Fruit fly (Drosophila melanogaster) whole organism, adult: ENCODE measurements around the gene cue.

Source experiments
- CG11617 ChIP-seq: fragments of 200-800 bp; sonication (Bioruptor generic); optimal IDR thresholded peaks from 2 replicates; lab custom pipeline; 2017; ENCODE audit warnings: mild to moderate bottlenecking, missing biosample characterization, missing genetic modification reagents, missing genetic modification characterization
- CG12768 ChIP-seq: fragments of 200-800 bp; sonication (Bioruptor generic); optimal IDR thresholded peaks from 2 replicates; lab custom pipeline; 2017; ENCODE audit warnings: missing biosample characterization, missing genetic modification characterization, mild to moderate bottlenecking, moderate library complexity, missing genetic modification reagents
- CG14711 ChIP-seq: fragments of 200-800 bp; sonication (Bioruptor generic); optimal IDR thresholded peaks from 2 replicates; lab custom pipeline; 2018; ENCODE audit warnings: missing biosample characterization, mild to moderate bottlenecking, missing genetic modification characterization, moderate library complexity
- CG1620 ChIP-seq: fragments of 200-800 bp; sonication (Bioruptor generic); optimal IDR thresholded peaks from 2 replicates; lab custom pipeline; 2016; ENCODE audit warnings: missing biosample characterization, missing genetic modification characterization
- CG33017 ChIP-seq: fragments of 200-800 bp; sonication (Bioruptor generic); optimal IDR thresholded peaks from 2 replicates; lab custom pipeline; 2018; ENCODE audit warnings: missing biosample characterization, mild to moderate bottlenecking, missing genetic modification characterization, moderate library complexity
- CG5204 ChIP-seq: fragments of 200-800 bp; sonication (Bioruptor generic); optimal IDR thresholded peaks from 2 replicates; lab custom pipeline; 2016; ENCODE audit warnings: missing biosample characterization, missing genetic modification characterization
- CG7045 ChIP-seq: fragments of 200-800 bp; sonication (Bioruptor generic); optimal IDR thresholded peaks from 2 replicates; lab custom pipeline; 2017; ENCODE audit warnings: missing biosample characterization, mild to moderate bottlenecking, missing genetic modification characterization
- CG7101 ChIP-seq: fragments of 200-800 bp; sonication (Bioruptor generic); optimal IDR thresholded peaks from 2 replicates; lab custom pipeline; 2018; ENCODE audit warnings: missing biosample characterization, mild to moderate bottlenecking, missing genetic modification characterization, moderate library complexity
- Clk ChIP-seq: fragments of 200-800 bp; sonication (Bioruptor generic); optimal IDR thresholded peaks from 2 replicates; lab custom pipeline; 2017; ENCODE audit warnings: missing biosample characterization, missing genetic modification characterization
- Crg-1 ChIP-seq: fragments of 200-800 bp; sonication (Bioruptor generic); optimal IDR thresholded peaks from 2 replicates; lab custom pipeline; 2016; ENCODE audit warnings: missing biosample characterization, missing genetic modification characterization
- Hr96 ChIP-seq: fragments of 200-800 bp; sonication (Bioruptor generic); optimal IDR thresholded peaks from 2 replicates; lab custom pipeline; 2016; ENCODE audit warnings: missing biosample characterization, missing genetic modification characterization
- Mnt ChIP-seq: fragments of 200-800 bp; sonication (Bioruptor generic); optimal IDR thresholded peaks from 2 replicates; lab custom pipeline; 2016; ENCODE audit warnings: missing biosample characterization, mild to moderate bottlenecking, missing genetic modification characterization
- bab1 ChIP-seq: fragments of 200-800 bp; sonication (Bioruptor generic); optimal IDR thresholded peaks from 3 replicates; lab custom pipeline; 2019; ENCODE audit warnings: missing biosample characterization, mild to moderate bottlenecking, missing genetic modification characterization, moderate library complexity
- cic ChIP-seq: fragments of 200-800 bp; sonication (Bioruptor generic); optimal IDR thresholded peaks from 2 replicates; lab custom pipeline; 2017; ENCODE audit warnings: missing biosample characterization, mild to moderate bottlenecking, missing genetic modification characterization, moderate library complexity
- cnc ChIP-seq, 2 experiments: fragments of >200 bp; optimal IDR thresholded peaks; 2 replicates each; lab custom pipeline; 2017
- kay ChIP-seq: fragments of 200-800 bp; sonication (Bioruptor generic); peaks from one replicate; lab custom pipeline; 2016; ENCODE audit warnings: missing biosample characterization, missing genetic modification characterization, borderline replicate concordance
- ovo ChIP-seq: fragments of 200-800 bp; sonication (Bioruptor generic); optimal IDR thresholded peaks from 2 replicates; lab custom pipeline; 2016; ENCODE audit warnings: missing biosample characterization, missing genetic modification characterization
- pad ChIP-seq: fragments of 200-800 bp; sonication (Bioruptor generic); optimal IDR thresholded peaks from 3 replicates; lab custom pipeline; 2017; ENCODE audit warnings: missing biosample characterization, missing genetic modification characterization, mild to moderate bottlenecking, moderate library complexity, missing genetic modification reagents
- tj ChIP-seq: fragments of 200-800 bp; sonication (Bioruptor generic); optimal IDR thresholded peaks from 3 replicates; lab custom pipeline; 2017; ENCODE audit warnings: missing biosample characterization, mild to moderate bottlenecking, missing genetic modification characterization, moderate library complexity
- toe ChIP-seq: fragments of 200-800 bp; sonication (Bioruptor generic); optimal IDR thresholded peaks from 2 replicates; lab custom pipeline; 2016; ENCODE audit warnings: missing biosample characterization, missing genetic modification characterization

cue gene

dm6 chr3L:1549634-1550071 is 32.6 kb upstream of the cue start:
- peak; percentile 28 for TF ChIP-seq CG11617
- peak; percentile 91 for TF ChIP-seq Mnt (GFP tag; lab: Kevin White, UChicago)
- no peak for TF ChIP-seq pad (GFP tag; lab: Kevin White, UChicago)
- TF ChIP-seq CG12768 (GFP tag; lab: Kevin White, UChicago) = peak; percentile 19
- TF ChIP-seq CG5204 = no peak
- TF ChIP-seq Hr96 (GFP tag; lab: Kevin White, UChicago) = no peak
- peak; percentile 61 for TF ChIP-seq cic (GFP tag; lab: Kevin White, UChicago)
- no peak for TF ChIP-seq Clk (GFP tag; lab: Kevin White, UChicago)
- TF ChIP-seq CG7045 (GFP tag; lab: Kevin White, UChicago) = no peak
- no peak for TF ChIP-seq Crg-1 (GFP tag; lab: Kevin White, UChicago)

DNA sequence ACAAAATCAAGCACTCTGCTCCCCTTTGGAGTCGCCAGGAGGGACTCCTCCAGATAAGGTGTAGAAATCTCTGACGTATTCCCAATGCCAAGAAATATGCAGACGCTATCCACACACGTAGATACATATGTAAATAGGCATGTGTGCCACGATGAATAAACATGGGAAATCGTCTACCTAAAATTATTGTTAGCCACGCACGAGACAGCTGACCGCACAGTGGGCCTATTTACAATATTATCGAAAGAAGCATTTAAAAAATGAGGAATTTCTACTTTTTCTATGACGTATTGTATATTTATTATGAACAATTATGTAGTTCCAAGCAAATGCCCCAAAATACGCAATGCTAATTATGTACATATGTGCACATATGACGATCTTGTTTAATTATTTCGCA is 32.1 kb upstream of the cue start:
- TF ChIP-seq toe (no peak), CG33017 (no peak), Mnt (GFP tag; lab: Kevin White, UChicago) (no peak), ovo (GFP tag; lab: Kevin White, UChicago) (no peak), CG12768 (GFP tag; lab: Kevin White, UChicago) (no peak), CG7045 (GFP tag; lab: Kevin White, UChicago) (no peak), CG1620 (GFP tag; lab: Kevin White, UChicago) (no peak), cic (GFP tag; lab: Kevin White, UChicago) (no peak), cnc (optimal IDR thresholded peaks at IDR 0.05; lab: Kevin White, UChicago) (no peak), pad (GFP tag; lab: Kevin White, UChicago) (no peak), CG14711 (tag; lab: Kevin White, UChicago) (no peak), Clk (GFP tag; lab: Kevin White, UChicago) (no peak), Hr96 (GFP tag; lab: Kevin White, UChicago) (no peak), bab1 (GFP tag; lab: Kevin White, UChicago) (no peak), CG5204 (no peak), CG7101 (tag; lab: Kevin White, UChicago) (no peak)

DNA sequence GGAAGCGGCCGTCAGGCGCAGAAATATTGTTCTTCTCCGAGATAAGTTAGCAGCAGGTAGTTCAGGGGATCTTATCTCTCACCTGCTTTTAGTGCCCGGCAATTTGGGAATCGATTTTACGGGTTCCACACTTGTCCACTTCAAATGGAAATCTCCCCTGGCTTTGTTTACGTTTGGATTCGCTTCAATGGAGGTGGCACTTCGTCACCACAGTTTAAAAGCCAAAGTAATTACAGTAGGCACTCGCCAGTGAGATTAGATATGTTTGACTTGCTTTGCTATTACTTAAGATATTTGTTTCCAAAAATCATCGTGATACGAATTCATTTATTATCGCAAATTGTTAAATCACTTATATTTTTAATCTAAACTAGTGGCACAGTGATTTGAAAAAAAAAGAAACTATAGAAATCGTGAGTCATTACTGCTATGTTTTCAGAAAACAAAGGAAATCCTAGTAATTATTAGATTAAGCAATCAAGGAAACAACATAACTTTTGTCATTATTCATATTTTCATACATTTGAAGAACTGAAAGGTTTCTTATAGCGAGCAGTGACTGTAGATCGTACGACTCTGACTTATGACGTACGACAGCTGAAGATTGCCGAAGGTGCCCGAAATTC is 31.4 kb upstream of the cue start:
- TF ChIP-seq ovo (GFP tag; lab: Kevin White, UChicago) (peak; percentile 6), tj (GFP tag; lab: Kevin White, UChicago) (peak; percentile 47), CG1620 (GFP tag; lab: Kevin White, UChicago) (no peak), CG7045 (GFP tag; lab: Kevin White, UChicago) (peak; percentile 76), CG33017 (peak; percentile 82), pad (GFP tag; lab: Kevin White, UChicago) (peak; percentile 55), Hr96 (GFP tag; lab: Kevin White, UChicago) (peak; percentile 63), cnc (optimal IDR thresholded peaks at IDR 0.05; lab: Kevin White, UChicago) (no peak), toe (peak; percentile 78), Clk (GFP tag; lab: Kevin White, UChicago) (no peak), cic (GFP tag; lab: Kevin White, UChicago) (peak; percentile 94), CG14711 (tag; lab: Kevin White, UChicago) (peak; percentile 50), CG11617 (peak; percentile 80), Crg-1 (GFP tag; lab: Kevin White, UChicago) (peak; percentile 17), bab1 (GFP tag; lab: Kevin White, UChicago) (peak; percentile 70), CG7101 (tag; lab: Kevin White, UChicago) (peak; percentile 75), CG5204 (peak; percentile 82), CG12768 (GFP tag; lab: Kevin White, UChicago) (peak; percentile 92), kay (GFP tag; lab: Kevin White, UChicago) (peak; percentile 97), Mnt (GFP tag; lab: Kevin White, UChicago) (peak; percentile 31)

DNA sequence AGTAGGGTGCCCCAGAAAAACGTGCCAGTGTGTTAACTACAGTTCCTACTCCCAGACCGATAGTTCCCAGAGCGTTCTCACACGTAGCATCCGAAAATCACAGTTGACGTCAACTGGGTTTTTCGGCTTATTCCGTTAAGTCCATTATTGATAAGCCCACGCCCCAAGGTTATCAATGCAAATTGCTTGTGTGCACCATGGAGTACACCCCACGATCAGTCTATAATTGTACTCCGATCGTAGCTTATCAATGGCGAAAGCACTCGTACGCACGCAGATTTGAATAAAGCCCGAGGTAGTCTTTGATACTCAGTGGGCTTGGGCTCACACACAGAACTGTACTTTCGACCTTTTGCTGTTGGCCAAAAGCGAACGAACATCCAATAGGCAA is 30.0 kb upstream of the cue start:
- TF ChIP-seq cic (GFP tag; lab: Kevin White, UChicago) (no peak), Hr96 (GFP tag; lab: Kevin White, UChicago) (no peak), CG14711 (tag; lab: Kevin White, UChicago) (no peak), tj (GFP tag; lab: Kevin White, UChicago) (no peak), CG5204 (no peak), kay (GFP tag; lab: Kevin White, UChicago) (no peak), Mnt (GFP tag; lab: Kevin White, UChicago) (no peak), toe (no peak)

dm6 chr3L:1546349-1547116 is 29.5 kb upstream of the cue start:
- peak; percentile 48 for TF ChIP-seq CG7101 (tag; lab: Kevin White, UChicago)
- TF ChIP-seq Mnt (GFP tag; lab: Kevin White, UChicago) = peak; percentile 32
- no peak for TF ChIP-seq toe
- peak in 1 of 2 experiments; percentile 6 for TF ChIP-seq cnc (optimal IDR thresholded peaks at IDR 0.05; lab: Kevin White, UChicago)
- peak; percentile 49 for TF ChIP-seq tj (GFP tag; lab: Kevin White, UChicago)
- peak; percentile 91 for TF ChIP-seq bab1 (GFP tag; lab: Kevin White, UChicago)
- no peak for TF ChIP-seq CG5204
- peak; percentile 47 for TF ChIP-seq cic (GFP tag; lab: Kevin White, UChicago)
- TF ChIP-seq CG11617 = peak; percentile 42
- peak; percentile 19 for TF ChIP-seq Crg-1 (GFP tag; lab: Kevin White, UChicago)
- TF ChIP-seq CG33017 = peak; percentile 45
- peak; percentile 66 for TF ChIP-seq CG14711 (tag; lab: Kevin White, UChicago)
- peak; percentile 70 for TF ChIP-seq ovo (GFP tag; lab: Kevin White, UChicago)
- TF ChIP-seq CG1620 (GFP tag; lab: Kevin White, UChicago) = peak; percentile 56
- peak; percentile 40 for TF ChIP-seq Hr96 (GFP tag; lab: Kevin White, UChicago)
- TF ChIP-seq kay (GFP tag; lab: Kevin White, UChicago) = no peak
- peak; percentile 88 for TF ChIP-seq CG7045 (GFP tag; lab: Kevin White, UChicago)
- TF ChIP-seq Clk (GFP tag; lab: Kevin White, UChicago) = no peak
- TF ChIP-seq pad (GFP tag; lab: Kevin White, UChicago) = peak; percentile 92
- peak; percentile 92 for TF ChIP-seq CG12768 (GFP tag; lab: Kevin White, UChicago)
